Fruit fly (Drosophila melanogaster) whole organism, prepupa: ENCODE data around the gene Rrp5.

Experiments used
- CG10631 ChIP-seq: fragments of 200-800 bp; sonication (Bioruptor generic); optimal IDR thresholded peaks from 2 replicates; lab custom pipeline; 2016; ENCODE audit warnings: missing biosample characterization, missing genetic modification characterization
- CG11294 ChIP-seq: fragments of 200-800 bp; sonication (Bioruptor generic); IDR thresholded peaks from 2 replicates; pipeline ENCODE4 v1.3.6; 2022; ENCODE audit warnings: missing biosample characterization, missing genetic modification characterization
- CG11902 ChIP-seq: fragments of 200-800 bp; sonication (Bioruptor generic); optimal IDR thresholded peaks from 3 replicates; lab custom pipeline; 2016; ENCODE audit warnings: missing biosample characterization, missing genetic modification characterization
- CG15336 ChIP-seq: fragments of 200-800 bp; sonication (Bioruptor generic); IDR thresholded peaks from 2 replicates; pipeline ENCODE4 v1.3.6; 2022; ENCODE audit warnings: missing biosample characterization, missing genetic modification characterization
- CG1621 ChIP-seq: fragments of 200-800 bp; sonication (Bioruptor generic); optimal IDR thresholded peaks from 3 replicates; lab custom pipeline; 2018; ENCODE audit warnings: missing biosample characterization, mild to moderate bottlenecking, missing genetic modification characterization
- CG16779 ChIP-seq: fragments of 200-800 bp; sonication (Bioruptor generic); optimal IDR thresholded peaks from 3 replicates; lab custom pipeline; 2017; ENCODE audit warnings: missing biosample characterization, mild to moderate bottlenecking, missing genetic modification characterization
- CG3032 ChIP-seq: fragments of 200-800 bp; optimal IDR thresholded peaks from 2 replicates; lab custom pipeline; 2019; ENCODE audit warnings: missing biosample characterization, mild to moderate bottlenecking, missing genetic modification characterization, moderate library complexity
- CG31627 ChIP-seq: fragments of 200-800 bp; sonication (Bioruptor generic); optimal IDR thresholded peaks from 3 replicates; lab custom pipeline; 2016; ENCODE audit warnings: missing biosample characterization, missing genetic modification characterization
- CG32006 ChIP-seq: fragments of 200-800 bp; sonication (Bioruptor generic); optimal IDR thresholded peaks from 3 replicates; lab custom pipeline; 2017; ENCODE audit warnings: missing biosample characterization, mild to moderate bottlenecking, missing genetic modification characterization
- CG3919 ChIP-seq: fragments of 200-800 bp; sonication (Bioruptor generic); optimal IDR thresholded peaks from 3 replicates; lab custom pipeline; 2016; ENCODE audit warnings: missing biosample characterization, missing genetic modification characterization
- CG4318 ChIP-seq: fragments of 200-800 bp; sonication (Bioruptor generic); optimal IDR thresholded peaks from 3 replicates; lab custom pipeline; 2017; ENCODE audit warnings: missing biosample characterization, mild to moderate bottlenecking, missing genetic modification characterization
- CG6276 ChIP-seq: fragments of 200-800 bp; sonication (Bioruptor generic); optimal IDR thresholded peaks from 2 replicates; lab custom pipeline; 2017; ENCODE audit warnings: missing biosample characterization, mild to moderate bottlenecking, missing genetic modification characterization
- CG6792 ChIP-seq: fragments of 200-800 bp; sonication (Bioruptor generic); optimal IDR thresholded peaks from 3 replicates; lab custom pipeline; 2016; ENCODE audit warnings: missing biosample characterization, missing genetic modification characterization
- CG7368 ChIP-seq: fragments of 200-800 bp; sonication (Bioruptor generic); optimal IDR thresholded peaks from 3 replicates; lab custom pipeline; 2016; ENCODE audit warnings: missing biosample characterization, missing genetic modification characterization
- CG8119 ChIP-seq: fragments of 200-800 bp; sonication (Bioruptor generic); IDR thresholded peaks from 3 replicates; pipeline ENCODE4 v1.3.6; 2022; ENCODE audit warnings: missing biosample characterization, missing genetic modification characterization
- CG8319 ChIP-seq: fragments of 200-800 bp; sonication (Bioruptor generic); optimal IDR thresholded peaks from 3 replicates; lab custom pipeline; 2016; ENCODE audit warnings: missing biosample characterization, missing genetic modification characterization
- CG9139 ChIP-seq: fragments of 200-800 bp; sonication (Bioruptor generic); optimal IDR thresholded peaks from 3 replicates; lab custom pipeline; 2017; ENCODE audit warnings: missing biosample characterization, mild to moderate bottlenecking, missing genetic modification characterization
- Eip93F ChIP-seq: fragments of 200-800 bp; sonication (Bioruptor generic); optimal IDR thresholded peaks from 2 replicates; lab custom pipeline; 2016; ENCODE audit warnings: missing biosample characterization, mild to moderate bottlenecking, missing genetic modification characterization
- Ets21C ChIP-seq: fragments of 200-800 bp; sonication (Bioruptor generic); optimal IDR thresholded peaks from 3 replicates; lab custom pipeline; 2016; ENCODE audit warnings: missing biosample characterization, missing genetic modification characterization
- Ets96B ChIP-seq: fragments of 200-800 bp; optimal IDR thresholded peaks from 2 replicates; lab custom pipeline; 2019; ENCODE audit warnings: missing biosample characterization, mild to moderate bottlenecking, missing genetic modification characterization, moderate library complexity
- Hr38 ChIP-seq: sonication (Bioruptor generic); optimal IDR thresholded peaks from 2 replicates; lab custom pipeline; 2016; ENCODE audit warnings: missing biosample characterization, missing genetic modification characterization
- Hr39 ChIP-seq: fragments of 200-800 bp; sonication (Bioruptor generic); optimal IDR thresholded peaks from 2 replicates; lab custom pipeline; 2016; ENCODE audit warnings: missing biosample characterization, missing genetic modification characterization
- Hr4 ChIP-seq: fragments of 200-800 bp; sonication (Bioruptor generic); optimal IDR thresholded peaks from 3 replicates; lab custom pipeline; 2016; ENCODE audit warnings: missing biosample characterization, missing genetic modification characterization
- Lpt ChIP-seq: fragments of 200-800 bp; sonication (Bioruptor generic); optimal IDR thresholded peaks from 3 replicates; lab custom pipeline; 2016; ENCODE audit warnings: missing biosample characterization, missing genetic modification characterization
- Met ChIP-seq: fragments of 200-800 bp; sonication (Bioruptor generic); optimal IDR thresholded peaks from 3 replicates; lab custom pipeline; 2016; ENCODE audit warnings: missing biosample characterization, missing genetic modification characterization
- Sox102F ChIP-seq: fragments of 200-800 bp; sonication (Bioruptor generic); optimal IDR thresholded peaks from 2 replicates; lab custom pipeline; 2016; ENCODE audit warnings: missing biosample characterization, mild to moderate bottlenecking, missing genetic modification characterization
- acj6 ChIP-seq: fragments of 200-800 bp; sonication (Bioruptor generic); optimal IDR thresholded peaks from 3 replicates; lab custom pipeline; 2016; ENCODE audit warnings: missing biosample characterization, missing genetic modification characterization
- dac ChIP-seq: fragments of 200-800 bp; sonication (Bioruptor generic); optimal IDR thresholded peaks from 2 replicates; lab custom pipeline; 2017; ENCODE audit warnings: missing biosample characterization, mild to moderate bottlenecking, missing genetic modification characterization
- dsx ChIP-seq: fragments of 200-800 bp; optimal IDR thresholded peaks from 3 replicates; lab custom pipeline; 2019; ENCODE audit warnings: missing biosample characterization, mild to moderate bottlenecking, missing genetic modification characterization, moderate library complexity; ENCODE audit not compliant: poor library complexity, severe bottlenecking
- esn ChIP-seq: fragments of 200-800 bp; sonication (Bioruptor generic); optimal IDR thresholded peaks from 2 replicates; lab custom pipeline; 2016; ENCODE audit warnings: missing biosample characterization, mild to moderate bottlenecking, missing genetic modification characterization, moderate library complexity
- fd59A ChIP-seq: fragments of 200-800 bp; sonication (Bioruptor generic); optimal IDR thresholded peaks from 2 replicates; lab custom pipeline; 2017; ENCODE audit warnings: missing biosample characterization, mild to moderate bottlenecking, missing genetic modification characterization, missing genetic modification reagents
- fkh ChIP-seq: fragments of 200-800 bp; sonication (Bioruptor generic); optimal IDR thresholded peaks from 3 replicates; lab custom pipeline; 2017; ENCODE audit warnings: missing biosample characterization, mild to moderate bottlenecking, missing genetic modification characterization, moderate library complexity
- lz ChIP-seq: fragments of 200-800 bp; sonication (Bioruptor generic); optimal IDR thresholded peaks from 3 replicates; lab custom pipeline; 2016; ENCODE audit warnings: missing biosample characterization, missing genetic modification characterization
- net ChIP-seq: fragments of 200-800 bp; sonication (Bioruptor generic); optimal IDR thresholded peaks from 3 replicates; lab custom pipeline; 2016; ENCODE audit warnings: missing biosample characterization, missing genetic modification characterization
- pdm3 ChIP-seq: fragments of 200-800 bp; sonication (Bioruptor generic); optimal IDR thresholded peaks from 3 replicates; lab custom pipeline; 2016; ENCODE audit warnings: missing biosample characterization, missing genetic modification characterization
- salr ChIP-seq, 2 experiments: fragments of 200-800 bp; sonication (Bioruptor generic); optimal IDR thresholded peaks; 3 replicates each; lab custom pipeline; 2016 to 2018; ENCODE audit warnings: missing biosample characterization in 2 of 2, missing genetic modification characterization in 2 of 2, mild to moderate bottlenecking in 1 of 2
- ss ChIP-seq, 2 experiments: fragments of 200-800 bp; sonication (Bioruptor generic); optimal IDR thresholded peaks; 2 replicates in 1 of 2; 3 replicates in 1 of 2; lab custom pipeline; 2017 to 2018; ENCODE audit warnings: mild to moderate bottlenecking in 2 of 2, missing biosample characterization in 2 of 2, missing genetic modification characterization in 2 of 2, moderate library complexity in 1 of 2
- svp ChIP-seq: fragments of 200-800 bp; sonication (Bioruptor generic); peaks from one replicate; lab custom pipeline; 2016; ENCODE audit warnings: missing biosample characterization, missing genetic modification characterization
- vri ChIP-seq: fragments of 200-800 bp; sonication (Bioruptor generic); optimal IDR thresholded peaks from 3 replicates; lab custom pipeline; 2016; ENCODE audit warnings: missing biosample characterization, mild to moderate bottlenecking, missing genetic modification characterization

Rrp5 gene

DNA sequence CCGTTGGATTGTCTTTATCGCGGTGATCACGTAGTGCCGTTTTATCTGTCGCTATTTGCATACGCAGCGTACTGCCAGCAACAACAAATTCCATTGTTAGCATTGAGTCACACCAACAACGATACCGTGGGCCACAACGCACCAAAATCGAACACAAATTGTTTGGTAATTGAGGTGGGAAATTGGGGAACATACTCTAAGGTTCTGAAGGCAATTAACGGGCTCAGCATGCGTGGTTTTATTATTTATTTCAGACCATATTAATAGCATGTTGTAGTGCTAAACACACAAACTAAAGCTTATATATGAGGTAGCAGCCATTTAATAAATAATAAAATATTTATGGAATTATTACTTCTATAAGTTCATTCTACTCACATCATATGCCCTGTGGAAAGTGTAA is 34.6 kb downstream of the Rrp5 start (continued):
- peak; percentile 84 for TF ChIP-seq fkh (GFP tag; lab: Kevin White, UChicago)
- TF ChIP-seq CG8319: no peak
- peak; percentile 39 for TF ChIP-seq CG3919
- peak; percentile 18 for TF ChIP-seq CG10631 (GFP tag; lab: Kevin White, UChicago)
- peak; percentile 51 for TF ChIP-seq acj6 (GFP tag; lab: Kevin White, UChicago)
- peak in 1 of 2 experiments; percentile 22 for TF ChIP-seq salr (GFP tag; optimal IDR thresholded peaks at IDR 0.05; lab: Kevin White, UChicago)
- TF ChIP-seq CG32006: peak; percentile 44
- TF ChIP-seq, all 60 proteins: peak for 33

DNA sequence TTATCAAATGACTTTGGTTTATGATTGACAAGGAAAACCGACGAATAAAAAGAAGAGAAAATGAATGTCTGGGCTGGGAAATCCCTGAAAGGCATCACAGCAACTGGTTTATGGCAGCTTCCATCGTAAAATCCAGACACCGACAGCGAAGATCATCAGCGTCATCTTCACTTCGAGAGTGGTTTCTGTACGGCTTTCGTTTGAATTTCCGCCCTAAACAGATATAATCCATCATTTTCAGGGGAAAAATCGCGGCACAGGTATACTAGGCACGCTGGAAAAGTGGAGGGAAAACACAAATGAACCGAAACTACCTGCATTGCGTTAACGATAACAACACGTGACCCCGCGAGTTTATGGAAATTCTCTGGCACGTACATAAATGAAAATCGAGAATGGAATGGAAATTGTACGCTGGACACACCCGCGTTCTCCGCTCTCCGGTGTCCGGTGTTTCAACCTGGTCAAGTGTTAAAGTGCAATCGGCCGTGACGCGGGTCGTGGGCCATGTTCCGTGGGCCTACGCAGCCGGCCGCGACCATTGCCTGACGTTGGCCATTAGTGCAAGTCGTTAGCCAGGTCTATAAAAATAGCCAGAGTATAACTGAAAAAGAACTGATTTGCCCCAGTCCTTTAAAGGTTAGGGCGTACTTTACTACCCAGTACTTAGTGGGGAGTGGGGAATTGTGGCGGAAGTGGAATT is 35.5 kb downstream of the Rrp5 start:
- TF ChIP-seq CG6792 (GFP tag; lab: Kevin White, UChicago): no peak
- TF ChIP-seq CG31627 (GFP tag; lab: Kevin White, UChicago): no peak
- TF ChIP-seq Hr38 (GFP tag; lab: Kevin White, UChicago): no peak
- TF ChIP-seq vri (GFP tag; lab: Kevin White, UChicago): no peak
- no peak for TF ChIP-seq Ets96B
- TF ChIP-seq CG11294: no peak
- TF ChIP-seq CG16779 (tag; lab: Kevin White, UChicago): no peak
- no peak for TF ChIP-seq CG8119 (GFP tag; lab: Robert Waterston, UW)
- TF ChIP-seq CG10631 (GFP tag; lab: Kevin White, UChicago): no peak
- TF ChIP-seq Hr39 (GFP tag; lab: Kevin White, UChicago): no peak

DNA sequence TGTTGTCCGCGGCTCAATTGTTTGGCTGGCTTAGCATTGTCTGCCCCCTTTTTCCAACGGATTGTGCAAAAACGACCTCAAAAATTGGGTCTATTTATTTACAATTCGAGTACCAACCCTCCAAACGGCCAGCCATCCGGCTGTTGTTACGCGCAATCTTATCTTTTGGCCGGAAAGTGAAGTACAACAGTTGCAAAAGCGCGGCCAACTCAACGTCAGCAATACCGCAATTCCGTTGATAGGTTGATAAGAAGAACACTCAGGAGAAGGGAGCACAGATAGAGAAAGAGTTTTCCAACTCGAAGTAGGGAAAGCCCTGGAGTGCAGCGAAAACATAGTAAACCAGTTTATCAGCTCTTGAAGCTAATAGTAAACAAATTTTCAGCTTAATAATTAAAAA is 36.2 kb downstream of the Rrp5 start:
- TF ChIP-seq CG16779 (tag; lab: Kevin White, UChicago) (no peak), vri (GFP tag; lab: Kevin White, UChicago) (peak; percentile 63), Lpt (GFP tag; lab: Kevin White, UChicago) (no peak)

DNA sequence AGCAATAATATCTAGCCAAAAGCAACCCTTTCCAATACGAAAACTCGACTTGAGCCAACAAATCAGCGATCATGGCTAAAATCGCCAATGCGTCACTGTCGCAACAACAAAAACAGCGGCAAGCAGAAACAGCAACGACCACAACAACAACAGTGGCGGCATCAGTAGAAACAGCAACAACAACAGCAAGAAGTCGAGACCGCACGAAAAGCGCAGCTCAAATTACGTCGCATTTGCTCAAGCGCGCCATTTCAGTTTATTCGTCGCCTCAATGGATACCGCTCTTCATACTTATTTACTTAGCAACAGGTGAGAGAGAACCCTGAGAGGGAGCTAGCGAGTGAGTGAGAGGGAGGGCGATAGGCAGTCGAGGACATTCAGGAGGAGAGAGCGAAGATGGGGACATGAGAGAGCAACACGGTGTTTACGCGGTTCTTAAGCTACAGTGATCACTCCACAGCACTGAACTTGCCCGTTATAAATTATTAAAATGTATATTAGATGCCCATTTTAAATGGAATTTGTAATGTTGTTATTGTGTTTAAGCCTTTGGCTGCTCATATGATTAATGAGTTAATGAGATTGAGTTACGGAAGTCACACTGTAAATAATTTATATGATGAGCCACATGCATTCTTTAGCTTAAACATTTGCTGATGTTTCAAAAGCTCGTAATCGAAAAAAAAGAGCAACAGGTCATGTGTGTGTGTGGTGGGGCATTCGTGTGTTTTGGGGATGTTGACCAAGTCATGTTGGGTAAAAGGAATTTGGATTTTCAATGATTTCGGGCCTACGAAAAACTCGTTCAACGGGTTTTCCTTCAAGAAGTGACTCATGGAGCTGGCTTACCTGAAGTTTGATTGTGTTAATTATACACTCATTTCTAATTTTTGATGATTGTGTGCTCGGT is 37.3 kb downstream of the Rrp5 start:
- TF ChIP-seq CG6792 (GFP tag; lab: Kevin White, UChicago) (peak; percentile 99), CG11902 (GFP tag; lab: Kevin White, UChicago) (peak; percentile 96), CG11294 (peak; percentile 89), CG4318 (GFP tag; lab: Kevin White, UChicago) (peak; percentile 78), Hr4 (GFP tag; lab: Kevin White, UChicago) (peak; percentile 90), CG8119 (GFP tag; lab: Robert Waterston, UW) (peak; percentile 89), CG3919 (peak; percentile 99), CG6276 (GFP tag; lab: Kevin White, UChicago) (no peak), fd59A (GFP tag; lab: Kevin White, UChicago) (peak; percentile 97), esn (GFP tag; lab: Kevin White, UChicago) (peak; percentile 99), CG9139 (GFP tag; lab: Kevin White, UChicago) (peak; percentile 89), lz (peak; percentile 99), CG7368 (GFP tag; lab: Kevin White, UChicago) (peak; percentile 94), CG31627 (GFP tag; lab: Kevin White, UChicago) (peak; percentile 99), Ets21C (GFP tag; lab: Kevin White, UChicago) (peak; percentile 98), dsx (GFP tag; lab: Kevin White, UChicago) (peak; percentile 96), Sox102F (GFP tag; lab: Kevin White, UChicago) (peak; percentile 99), CG10631 (GFP tag; lab: Kevin White, UChicago) (peak; percentile 98), CG3032 (tag; lab: Kevin White, UChicago) (peak; percentile 95), Hr38 (GFP tag; lab: Kevin White, UChicago) (no peak), fkh (GFP tag; lab: Kevin White, UChicago) (peak; percentile 69), CG1621 (tag; lab: Kevin White, UChicago) (peak; percentile 97), salr (GFP tag; optimal IDR thresholded peaks at IDR 0.05; lab: Kevin White, UChicago) (peak; percentile 91 to 97), Met (GFP tag; lab: Kevin White, UChicago) (peak; percentile 99), svp (peak; percentile 100), dac (GFP tag; lab: Kevin White, UChicago) (peak; percentile 72), pdm3 (GFP tag; lab: Kevin White, UChicago) (peak; percentile 98), Lpt (GFP tag; lab: Kevin White, UChicago) (peak; percentile 89), Hr39 (GFP tag; lab: Kevin White, UChicago) (peak; percentile 99), CG15336 (GFP tag; lab: Robert Waterston, UW) (peak; percentile 92), CG32006 (peak; percentile 92), ss (GFP tag; optimal IDR thresholded peaks at IDR 0.05; lab: Kevin White, UChicago) (peak; percentile 94 to 97), net (GFP tag; lab: Kevin White, UChicago) (peak; percentile 97), Eip93F (peak; percentile 98), acj6 (GFP tag; lab: Kevin White, UChicago) (peak; percentile 99)
